Worm (Caenorhabditis elegans): Measurements from ENCODE around the gene vit-2.

ce11 chrX:5152931-5153330 is 52.1 kb downstream of the vit-2 start:
- TF ChIP-seq nhr-6 (tag; optimal IDR thresholded peaks at IDR 0.05) = no peak
- no peak for TF ChIP-seq lin-39 (tag; optimal IDR thresholded peaks at IDR 0.05)
- no peak for TF ChIP-seq unc-55 (GFP tag; optimal IDR thresholded peaks at IDR 0.05)
- no peak for TF ChIP-seq lin-13 (GFP tag; optimal IDR thresholded peaks at IDR 0.05)
- TF ChIP-seq sma-3 (GFP tag; optimal IDR thresholded peaks at IDR 0.05) = no peak
- no peak for TF ChIP-seq ztf-11 (tag; optimal IDR thresholded peaks at IDR 0.05)
- TF ChIP-seq snpc-4 (tag; optimal IDR thresholded peaks at IDR 0.05) = no peak
- no peak for TF ChIP-seq F13H6.1 (tag; optimal IDR thresholded peaks at IDR 0.05)

Measured in whole organism, L2 larva.